Worm (Caenorhabditis elegans): ENCODE measurements around the gene snx-17.

Gene snx-17

DNA sequence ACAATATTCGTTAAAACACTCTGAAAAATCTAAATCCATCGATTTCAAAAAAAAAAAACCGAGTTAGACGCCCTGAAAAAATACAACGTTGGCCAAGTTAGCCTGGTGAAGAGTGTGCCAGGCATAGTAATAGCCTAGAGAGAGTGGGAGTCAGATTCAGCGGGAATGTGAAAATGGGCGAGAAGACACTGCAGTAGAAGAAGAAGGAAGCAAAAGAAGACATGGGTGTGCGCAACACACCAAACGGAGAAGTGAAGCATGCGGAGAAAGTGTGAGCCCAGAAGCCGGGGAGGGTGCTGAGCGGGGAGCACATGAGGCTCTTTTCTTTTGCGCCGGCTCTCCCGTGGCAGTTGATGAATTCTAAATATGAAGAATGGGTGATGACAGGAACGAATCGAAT lies 49.1 kb upstream of the snx-17 start (continued):
- TF ChIP-seq pax-3 (tag; optimal IDR thresholded peaks at IDR 0.05) = no peak
- TF ChIP-seq nhr-19 (GFP tag; conservative IDR thresholded peaks at IDR 0.05) = no peak; the same call in 1 of the 2 replicates
- no peak for TF ChIP-seq C16A3.4 (tag; optimal IDR thresholded peaks at IDR 0.05)
- peak; percentile 24 for TF ChIP-seq nhr-47 (tag; optimal IDR thresholded peaks at IDR 0.05)
- TF ChIP-seq nhr-12 (tag; optimal IDR thresholded peaks at IDR 0.05) = no peak
- TF ChIP-seq ceh-88 (GFP tag; IDR thresholded peaks at IDR 0.05) = no peak
- TF ChIP-seq nhr-85 (tag) = no peak
- TF ChIP-seq ceh-63 (GFP tag; optimal IDR thresholded peaks at IDR 0.05) = no peak
- peak in 1 of 3 experiments; percentile 9 for TF ChIP-seq dpl-1 (GFP tag; optimal IDR thresholded peaks at IDR 0.05)
- no peak for TF ChIP-seq efl-1 (optimal IDR thresholded peaks at IDR 0.05)
- no peak for TF ChIP-seq efl-1 (GFP tag; optimal IDR thresholded peaks at IDR 0.05 in 1 of 2)
- TF ChIP-seq lin-15B (tag; optimal IDR thresholded peaks at IDR 0.05) = no peak
- TF ChIP-seq nhr-84 (tag; optimal IDR thresholded peaks at IDR 0.05) = no peak
- TF ChIP-seq unc-130 (tag; optimal IDR thresholded peaks at IDR 0.05) = no peak
- no peak for TF ChIP-seq sup-37 (GFP tag; optimal IDR thresholded peaks at IDR 0.05)
- TF ChIP-seq snpc-4 (tag; optimal IDR thresholded peaks at IDR 0.05) = no peak
- TF ChIP-seq rnt-1 (tag; optimal IDR thresholded peaks at IDR 0.05) = no peak
- no peak for TF ChIP-seq lir-3 (tag; optimal IDR thresholded peaks at IDR 0.05; ENCODE audit: poor library complexity)
- TF ChIP-seq sox-4 (tag; optimal IDR thresholded peaks at IDR 0.05) = no peak
- TF ChIP-seq lin-39 (tag; optimal IDR thresholded peaks at IDR 0.05) = no peak
- TF ChIP-seq nhr-11 (tag; optimal IDR thresholded peaks at IDR 0.05) = no peak
- TF ChIP-seq mef-2 (tag; optimal IDR thresholded peaks at IDR 0.05) = no peak
- TF ChIP-seq irx-1 (tag; optimal IDR thresholded peaks at IDR 0.05) = no peak
- TF ChIP-seq ets-5 (GFP tag; IDR thresholded peaks at IDR 0.05) = no peak
- no peak for TF ChIP-seq ceh-8 (GFP tag; optimal IDR thresholded peaks at IDR 0.05)
- peak in 1 of 2 experiments; percentile 17 for TF ChIP-seq mdl-1 (tag; optimal IDR thresholded peaks at IDR 0.05)
- peak in 1 of 3 experiments; percentile 45 for TF ChIP-seq ceh-82 (tag; optimal IDR thresholded peaks at IDR 0.05)
- peak; percentile 32 for TF ChIP-seq swsn-7 (tag; optimal IDR thresholded peaks at IDR 0.05)
- TF ChIP-seq mep-1 (tag; optimal IDR thresholded peaks at IDR 0.05) = no peak
- no peak for TF ChIP-seq aly-2 (tag; optimal IDR thresholded peaks at IDR 0.05)
- no peak for TF ChIP-seq hlh-4 (tag; optimal IDR thresholded peaks at IDR 0.05)
- TF ChIP-seq tbx-2 (tag; optimal IDR thresholded peaks at IDR 0.05) = peak; percentile 26
- no peak for TF ChIP-seq aha-1 (tag; optimal IDR thresholded peaks at IDR 0.05)
- TF ChIP-seq unc-86 (tag; optimal IDR thresholded peaks at IDR 0.05) = peak; percentile 63
- TF ChIP-seq nhr-76 (tag; optimal IDR thresholded peaks at IDR 0.05) = no peak
- no peak for TF ChIP-seq elt-2 (tag; optimal IDR thresholded peaks at IDR 0.05)
- no peak for TF ChIP-seq ces-1 (GFP tag; optimal IDR thresholded peaks at IDR 0.05)
- TF ChIP-seq xbp-1 (tag; optimal IDR thresholded peaks at IDR 0.05) = no peak
- no peak for TF ChIP-seq nhr-237 (tag; optimal IDR thresholded peaks at IDR 0.05)
- TF ChIP-seq sptf-1 (tag; optimal IDR thresholded peaks at IDR 0.05) = no peak
- TF ChIP-seq pqm-1 (tag; optimal IDR thresholded peaks at IDR 0.05) = no peak

ce11 chrX:13170804-13171203 lies 48.7 kb upstream of the snx-17 start:
- TF ChIP-seq C04F5.9 (tag; optimal IDR thresholded peaks at IDR 0.05) = no peak
- TF ChIP-seq elt-3 (tag; optimal IDR thresholded peaks at IDR 0.05) = no peak
- TF ChIP-seq fkh-4 (tag; optimal IDR thresholded peaks at IDR 0.05; ENCODE audit: borderline replicate concordance) = no peak
- TF ChIP-seq ceh-88 (GFP tag; IDR thresholded peaks at IDR 0.05) = no peak
- TF ChIP-seq egl-13 (tag; optimal IDR thresholded peaks at IDR 0.05) = no peak
- TF ChIP-seq mdl-1 (tag; optimal IDR thresholded peaks at IDR 0.05) = no peak
- TF ChIP-seq jun-1 (tag; optimal IDR thresholded peaks at IDR 0.05) = no peak
- TF ChIP-seq alr-1 (tag; optimal IDR thresholded peaks at IDR 0.05; ENCODE audit: borderline replicate concordance) = no peak
- TF ChIP-seq efl-3 (GFP tag; optimal IDR thresholded peaks at IDR 0.05) = no peak

All from whole organism, L1 larva.